Worm (Caenorhabditis elegans) whole organism, dauer: ENCODE measurements around the gene C31H2.14.

Source experiments
- unc-62 ChIP-seq: sonication (generic microtip); optimal IDR thresholded peaks from 2 replicates; lab custom pipeline; 2017; ENCODE audit warnings: missing biosample characterization, missing genetic modification reagents, missing genetic modification characterization

C31H2.14 gene

ce11 chrX:5159645-5160044 is 11.6 kb downstream of the C31H2.14 start, which contains the start of gene C31H2.4:
TSS of gene C31H2.4 (minus strand) at chrX:5159663.
- TF ChIP-seq unc-62 (GFP tag; lab: Kevin White, UChicago): no peak

DNA sequence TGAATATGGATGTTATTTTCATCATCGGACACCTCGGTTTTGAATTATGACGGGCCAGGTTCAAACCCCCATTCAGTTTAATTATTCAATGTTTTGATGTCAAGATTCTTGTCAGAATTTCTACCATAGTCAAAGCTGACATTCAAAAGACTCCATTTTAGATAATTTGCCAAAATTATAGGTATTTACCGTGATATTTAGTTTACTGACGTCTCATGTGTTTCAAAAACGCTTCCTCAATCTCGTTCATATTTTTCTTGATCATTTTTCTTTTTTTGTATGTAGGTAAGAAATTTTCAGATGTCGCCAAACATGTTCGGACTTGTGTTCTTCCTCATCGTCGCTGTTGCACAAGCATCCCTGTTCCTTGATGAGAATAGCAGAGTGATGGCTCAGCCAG is 14.7 kb downstream of the C31H2.14 start, which contains the start of gene EGAP5.1:
Gene EGAP5.1 (plus strand): TSS at position 301 of the 400 bp plus-strand sequence.
- TF ChIP-seq unc-62 (GFP tag; lab: Kevin White, UChicago): no peak

ce11 chrX:5164054-5164453 is 16.0 kb downstream of the C31H2.14 start:
- no peak for TF ChIP-seq unc-62 (GFP tag; lab: Kevin White, UChicago)

- TF ChIP-seq unc-62 (GFP tag; lab: Kevin White, UChicago): no peak
Measured at ce11 chrX:5165037-5165436, 17.0 kb downstream of the C31H2.14 start, which contains the start of gene mans-3. TSS of gene mans-3 (plus strand) at chrX:5165395.

ce11 chrX:5168770-5169169 is 20.8 kb downstream of the C31H2.14 start:
- TF ChIP-seq unc-62 (GFP tag; lab: Kevin White, UChicago): no peak

ce11 chrX:5171085-5171484 is 23.1 kb downstream of the C31H2.14 start, which contains the start of gene T03G11.10:
TSS of gene T03G11.10 (minus strand) at chrX:5171185.
- no peak for TF ChIP-seq unc-62 (GFP tag; lab: Kevin White, UChicago)

- no peak for TF ChIP-seq unc-62 (GFP tag; lab: Kevin White, UChicago)
Measured at ce11 chrX:5174256-5174655, 26.2 kb downstream of the C31H2.14 start, which contains the start of gene zchc-1A. TSS of gene zchc-1A (plus strand) at chrX:5174369.

- no peak for TF ChIP-seq unc-62 (GFP tag; lab: Kevin White, UChicago)
Measured at ce11 chrX:5179050-5179449, 31.0 kb downstream of the C31H2.14 start, which contains the start of gene metl-9. TSS of gene metl-9 (minus strand) at chrX:5179150.

DNA sequence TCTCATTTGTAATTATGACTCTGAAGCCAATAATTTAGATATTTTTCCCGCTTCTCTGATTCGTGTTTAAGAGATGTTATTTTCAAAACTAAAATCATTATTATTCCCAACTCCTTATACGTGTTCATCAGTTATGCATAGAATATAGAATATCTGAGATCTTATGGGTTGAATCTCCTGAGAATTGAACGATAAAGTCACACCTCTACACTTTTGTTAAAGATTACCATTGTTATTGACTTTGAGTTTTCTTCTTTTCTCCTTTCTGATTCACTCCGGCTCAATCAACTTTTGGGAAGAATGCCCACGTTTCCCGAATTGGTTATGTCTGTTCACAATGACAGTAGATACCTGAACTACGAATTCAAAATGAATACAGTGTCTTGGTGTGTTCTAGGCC is 31.9 kb downstream of the C31H2.14 start, which contains the start of gene sru-48:
Gene sru-48 (plus strand): TSS at position 301 of the 400 bp plus-strand sequence.
- no peak for TF ChIP-seq unc-62 (GFP tag; lab: Kevin White, UChicago)

DNA sequence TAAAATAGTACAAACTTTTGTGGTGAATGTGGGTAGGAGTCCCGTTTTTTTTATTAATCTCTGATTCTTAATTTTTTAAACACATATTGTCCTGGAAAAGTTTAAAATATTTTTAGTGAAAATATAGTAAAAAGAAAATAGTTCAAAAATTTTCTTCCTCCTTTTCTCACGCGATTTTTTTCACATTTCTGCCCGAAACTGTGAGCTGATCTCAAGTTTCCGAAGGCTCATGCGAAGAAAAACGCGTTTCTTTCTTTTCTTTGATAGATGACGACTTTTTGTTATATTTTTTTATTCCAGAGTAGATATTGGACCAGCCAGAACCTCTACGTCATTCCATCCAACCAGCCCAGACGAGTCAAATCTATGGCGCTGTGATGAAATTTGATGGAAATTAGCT is 35.9 kb downstream of the C31H2.14 start, which contains the start of gene T03G11.9:
Gene T03G11.9 (plus strand): TSS at position 301 of the 400 bp plus-strand sequence.
- no peak for TF ChIP-seq unc-62 (GFP tag; lab: Kevin White, UChicago)

DNA sequence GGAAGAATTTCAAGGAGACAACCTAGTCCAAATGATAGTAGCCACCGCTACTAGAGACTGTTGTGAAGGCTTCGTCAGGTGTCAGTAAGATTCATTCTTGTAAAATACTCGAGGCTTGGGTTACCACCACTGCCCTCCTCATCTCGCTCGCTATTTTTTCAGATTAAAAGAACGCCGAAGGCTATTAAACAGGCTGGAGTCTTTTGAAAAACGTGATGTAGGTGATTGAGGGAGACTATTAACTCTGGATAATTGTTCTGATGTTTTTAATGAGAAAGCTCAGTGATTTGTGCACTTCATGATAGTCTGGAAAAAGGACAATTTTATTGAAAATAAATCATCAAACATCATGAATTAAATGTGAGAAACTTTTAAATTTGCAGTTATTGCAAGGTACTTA is 41.0 kb downstream of the C31H2.14 start, which contains the start of gene zig-6:
Gene zig-6 (minus strand): TSS at position 101 of the 400 bp plus-strand sequence.
- TF ChIP-seq unc-62 (GFP tag; lab: Kevin White, UChicago): no peak

- no peak for TF ChIP-seq unc-62 (GFP tag; lab: Kevin White, UChicago)
Measured at ce11 chrX:5190061-5190460, 42.0 kb downstream of the C31H2.14 start.

ce11 chrX:5193402-5193801 is 45.4 kb downstream of the C31H2.14 start:
- TF ChIP-seq unc-62 (GFP tag; lab: Kevin White, UChicago): no peak

ce11 chrX:5195462-5196160 is 47.6 kb downstream of the C31H2.14 start, which contains the start of gene pqn-62:
TSS of gene pqn-62 (plus strand) at chrX:5196110.
- TF ChIP-seq unc-62 (GFP tag; lab: Kevin White, UChicago): no peak

DNA sequence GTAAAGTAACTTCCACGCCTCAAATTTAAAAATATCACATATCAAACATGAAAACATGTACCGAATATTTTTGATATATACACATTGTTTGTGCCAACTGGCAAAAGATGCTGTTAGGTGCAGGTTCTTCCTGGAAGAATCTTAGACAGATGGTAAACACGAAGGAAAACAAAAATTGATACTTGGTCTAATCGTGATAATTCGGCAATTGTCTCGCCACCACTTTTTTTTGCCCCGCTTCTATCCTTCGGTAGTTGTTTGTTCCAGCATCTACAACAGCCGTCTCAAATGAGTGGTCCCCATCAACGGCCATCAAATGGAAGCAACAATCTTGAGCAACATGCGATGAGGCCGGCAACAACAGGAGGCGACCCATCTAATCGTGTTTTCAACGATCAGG is 49.4 kb downstream of the C31H2.14 start:
- no peak for TF ChIP-seq unc-62 (GFP tag; lab: Kevin White, UChicago)
